Worm (Caenorhabditis elegans): ENCODE measurements around the gene T19D2.13.

DNA sequence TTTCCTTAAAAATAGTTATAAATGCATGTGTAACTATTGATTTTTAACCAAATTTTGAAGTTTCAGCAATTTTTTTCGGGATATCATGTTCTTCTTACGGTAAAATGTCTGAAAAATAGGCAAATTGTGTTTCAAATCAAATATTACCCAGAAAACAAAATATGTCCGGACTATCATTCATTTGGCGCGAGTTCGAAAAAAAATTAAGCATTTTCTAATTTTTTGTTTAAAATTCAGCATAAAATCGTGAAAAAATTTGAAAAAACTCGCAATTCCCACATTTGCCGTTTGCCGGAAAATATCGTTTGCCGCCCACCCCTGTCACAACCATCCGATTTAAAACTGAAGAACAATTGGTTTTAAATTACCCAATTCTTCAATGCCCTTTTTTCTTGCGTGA lies 49.5 kb upstream of the T19D2.13 start:
- no peak for TF ChIP-seq dao-5 (tag; optimal IDR thresholded peaks at IDR 0.05)
- no peak for TF ChIP-seq him-1 (tag; optimal IDR thresholded peaks at IDR 0.05)
- TF ChIP-seq W03F9.2 (tag; optimal IDR thresholded peaks at IDR 0.05) = no peak
